Fruit fly (Drosophila melanogaster): ENCODE results near the gene CG3108.

CG3108 gene

DNA sequence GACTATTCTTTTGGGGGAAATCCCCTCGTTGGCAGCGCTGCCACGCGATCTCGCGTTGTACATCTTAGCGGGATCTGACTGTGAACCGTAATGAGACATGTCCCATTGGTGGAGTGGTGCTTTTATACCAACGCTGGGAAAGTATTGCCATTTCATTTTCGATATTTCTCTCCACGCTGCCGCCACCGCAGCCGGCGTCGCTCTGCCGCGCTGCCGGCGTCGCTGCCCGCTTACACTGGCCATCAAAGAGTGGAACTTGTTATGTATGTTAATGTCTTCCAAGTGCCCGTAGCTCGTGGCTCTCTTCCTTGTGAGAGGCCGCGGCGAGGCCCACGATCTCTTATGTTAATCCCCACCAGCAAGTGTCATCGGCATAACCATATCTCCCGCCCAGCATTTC, at the start of gene CG3108:
Gene CG3108 (minus strand): TSS at position 101 of the 400 bp plus-strand sequence.
- TF ChIP-seq CG13204 (GFP tag; optimal IDR thresholded peaks at IDR 0.05) (no peak), Snoo (tag; optimal IDR thresholded peaks at IDR 0.05) (no peak), Pif1B (GFP tag; optimal IDR thresholded peaks at IDR 0.05) (no peak), CG12605 (GFP tag; IDR thresholded peaks at IDR 0.05) (no peak), CG17806 (tag; optimal IDR thresholded peaks at IDR 0.05) (no peak), CG15710 (tag; optimal IDR thresholded peaks at IDR 0.05) (no peak), Ets98B (GFP tag; IDR thresholded peaks at IDR 0.05) (no peak), CG14655 (GFP tag; optimal IDR thresholded peaks at IDR 0.05) (no peak), CG34367 (tag; optimal IDR thresholded peaks at IDR 0.05) (no peak), fd96Ca (GFP tag; IDR thresholded peaks at IDR 0.05) (no peak), CG4496 (GFP tag; IDR thresholded peaks at IDR 0.05) (no peak), D1 (tag; optimal IDR thresholded peaks at IDR 0.05) (no peak), CG9948 (tag; optimal IDR thresholded peaks at IDR 0.05) (no peak), CG8159 (tag; optimal IDR thresholded peaks at IDR 0.05) (no peak), CG10348 (GFP tag; IDR thresholded peaks at IDR 0.05) (no peak)

DNA sequence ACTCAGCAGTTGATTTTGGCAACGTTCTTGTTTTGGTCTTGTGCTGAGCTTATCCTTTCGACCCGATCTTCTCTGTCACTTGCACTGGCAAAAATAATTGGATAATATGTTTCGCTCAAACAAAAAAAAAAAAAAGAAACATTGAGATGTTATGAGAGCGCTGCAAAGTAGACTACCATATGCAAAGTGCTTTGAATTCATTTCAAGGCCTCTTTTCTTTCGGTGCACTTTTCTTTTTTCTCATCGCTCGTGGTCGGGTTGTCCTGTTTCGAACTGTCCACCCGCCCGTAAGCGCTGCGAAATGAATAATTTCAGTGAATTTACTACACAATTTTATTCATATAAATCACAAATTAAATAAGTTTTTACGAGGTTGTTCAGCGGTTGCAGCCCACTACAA, 38.6 kb upstream of the CG3108 start:
- TF ChIP-seq Ets98B (GFP tag; IDR thresholded peaks at IDR 0.05) (no peak), CG8159 (tag; optimal IDR thresholded peaks at IDR 0.05) (no peak), Pif1B (GFP tag; optimal IDR thresholded peaks at IDR 0.05) (no peak), CG4496 (GFP tag; IDR thresholded peaks at IDR 0.05) (0 out of 3 replicates have a peak, but pooled peaks have one; percentile 15)

DNA sequence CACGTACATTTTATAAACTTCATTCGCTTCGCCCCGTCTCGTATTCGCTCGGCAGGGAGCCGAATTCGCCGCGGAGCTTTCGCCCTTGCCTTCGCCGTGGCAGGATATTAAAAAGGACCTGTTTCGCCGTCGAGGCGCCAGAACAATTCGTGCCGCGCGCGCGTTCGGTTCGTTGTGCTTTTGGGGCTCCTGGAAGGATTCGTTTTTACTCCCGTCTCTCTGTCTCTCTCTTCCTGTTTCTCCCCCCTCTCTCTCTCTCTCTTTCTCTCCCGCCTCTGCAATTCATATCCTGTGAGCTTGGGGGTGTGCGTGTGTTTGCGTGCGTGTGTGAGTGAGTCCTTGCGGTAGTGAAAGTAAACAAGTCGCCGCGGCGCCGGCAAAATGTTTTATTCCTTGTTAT, 37.0 kb upstream of the CG3108 start, which contains the start of gene CG15765:
Gene CG15765 (plus strand): TSS at position 132 of the 400 bp plus-strand sequence.
- TF ChIP-seq Pif1A (GFP tag; optimal IDR thresholded peaks at IDR 0.05) (no peak), CG13204 (GFP tag; optimal IDR thresholded peaks at IDR 0.05) (no peak), CG10348 (GFP tag; IDR thresholded peaks at IDR 0.05) (no peak), CG15710 (tag; optimal IDR thresholded peaks at IDR 0.05) (no peak), CG4496 (GFP tag; IDR thresholded peaks at IDR 0.05) (no peak), gl (tag; optimal IDR thresholded peaks at IDR 0.05) (no peak), Snoo (tag; optimal IDR thresholded peaks at IDR 0.05) (no peak), CG12605 (GFP tag; IDR thresholded peaks at IDR 0.05) (no peak), CG8159 (tag; optimal IDR thresholded peaks at IDR 0.05) (no peak), Ets98B (GFP tag; IDR thresholded peaks at IDR 0.05) (no peak)

DNA sequence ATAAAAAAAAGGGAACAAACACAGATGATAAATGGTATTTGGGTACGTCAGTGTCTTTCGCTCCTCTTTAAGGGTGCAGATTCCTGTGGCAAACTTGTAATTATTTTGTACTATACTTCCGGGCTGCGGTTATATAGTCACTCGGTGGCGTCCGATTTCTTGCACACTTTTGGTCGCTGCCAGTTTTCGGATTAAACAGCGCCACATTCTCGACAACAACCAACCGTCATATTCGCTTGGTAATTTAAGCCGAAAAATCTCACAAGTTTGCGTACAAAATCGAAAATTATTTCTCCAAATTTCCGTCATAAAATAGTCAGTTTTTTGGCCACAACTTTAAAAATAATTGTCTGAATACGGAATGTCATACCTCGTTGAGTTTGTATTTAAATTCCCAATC, 35.8 kb upstream of the CG3108 start:
- no peak for TF ChIP-seq CG14655 (GFP tag; optimal IDR thresholded peaks at IDR 0.05)
- no peak for TF ChIP-seq CG8301 (tag; optimal IDR thresholded peaks at IDR 0.05)
- no peak for TF ChIP-seq fd96Ca (GFP tag; IDR thresholded peaks at IDR 0.05)
- no peak for TF ChIP-seq Ets98B (GFP tag; IDR thresholded peaks at IDR 0.05)
- no peak for TF ChIP-seq Pif1B (GFP tag; optimal IDR thresholded peaks at IDR 0.05)
- no peak for TF ChIP-seq CG12605 (GFP tag; IDR thresholded peaks at IDR 0.05)
- TF ChIP-seq Pif1A (GFP tag; optimal IDR thresholded peaks at IDR 0.05), result no peak
- TF ChIP-seq rn (GFP tag; IDR thresholded peaks at IDR 0.05), result no peak
- no peak for TF ChIP-seq CG15710 (tag; optimal IDR thresholded peaks at IDR 0.05)
- no peak for TF ChIP-seq D1 (tag; optimal IDR thresholded peaks at IDR 0.05)
- no peak for TF ChIP-seq CG32121 (GFP tag; IDR thresholded peaks at IDR 0.05)
- no peak for TF ChIP-seq CG9948 (tag; optimal IDR thresholded peaks at IDR 0.05)
- no peak for TF ChIP-seq CG34367 (tag; optimal IDR thresholded peaks at IDR 0.05)
- TF ChIP-seq CG8159 (tag; optimal IDR thresholded peaks at IDR 0.05), result no peak
- TF ChIP-seq CG4496 (GFP tag; IDR thresholded peaks at IDR 0.05), result no peak
- TF ChIP-seq EcR (GFP tag; optimal IDR thresholded peaks at IDR 0.05), result no peak

DNA sequence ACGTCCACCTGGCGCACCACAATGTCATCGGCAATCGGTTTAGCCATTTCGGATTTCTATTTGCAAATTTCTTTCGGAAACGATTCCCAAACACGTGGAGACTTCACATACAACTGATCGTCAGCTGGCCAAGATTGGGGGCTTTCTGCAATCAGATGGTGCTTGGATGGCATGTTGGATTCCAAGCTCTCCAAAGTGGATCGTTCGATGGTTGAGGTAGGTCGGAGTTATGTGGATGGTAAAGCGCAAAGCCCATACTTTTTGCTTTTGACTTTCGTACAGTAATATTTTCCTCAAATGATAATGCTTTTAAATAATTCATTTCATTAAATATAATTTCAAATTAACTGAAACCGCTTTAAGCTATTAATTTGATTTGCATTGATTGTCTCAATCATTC, 34.3 kb upstream of the CG3108 start, which contains the start of gene AgmNAT:
Gene AgmNAT (minus strand): TSS at position 101 of the 400 bp plus-strand sequence.
- no peak for TF ChIP-seq rn (GFP tag; IDR thresholded peaks at IDR 0.05)
- no peak for TF ChIP-seq EcR (GFP tag; optimal IDR thresholded peaks at IDR 0.05)
- no peak for TF ChIP-seq CG4496 (GFP tag; IDR thresholded peaks at IDR 0.05)
- no peak for TF ChIP-seq CG8301 (tag; optimal IDR thresholded peaks at IDR 0.05)
- TF ChIP-seq Snoo (tag; optimal IDR thresholded peaks at IDR 0.05), result no peak
- TF ChIP-seq CG34367 (tag; optimal IDR thresholded peaks at IDR 0.05), result no peak
- TF ChIP-seq CG12605 (GFP tag; IDR thresholded peaks at IDR 0.05), result no peak
- TF ChIP-seq D1 (tag; optimal IDR thresholded peaks at IDR 0.05), result no peak
- TF ChIP-seq CG9948 (tag; optimal IDR thresholded peaks at IDR 0.05), result no peak
- TF ChIP-seq fd96Ca (GFP tag; IDR thresholded peaks at IDR 0.05), result no peak

DNA sequence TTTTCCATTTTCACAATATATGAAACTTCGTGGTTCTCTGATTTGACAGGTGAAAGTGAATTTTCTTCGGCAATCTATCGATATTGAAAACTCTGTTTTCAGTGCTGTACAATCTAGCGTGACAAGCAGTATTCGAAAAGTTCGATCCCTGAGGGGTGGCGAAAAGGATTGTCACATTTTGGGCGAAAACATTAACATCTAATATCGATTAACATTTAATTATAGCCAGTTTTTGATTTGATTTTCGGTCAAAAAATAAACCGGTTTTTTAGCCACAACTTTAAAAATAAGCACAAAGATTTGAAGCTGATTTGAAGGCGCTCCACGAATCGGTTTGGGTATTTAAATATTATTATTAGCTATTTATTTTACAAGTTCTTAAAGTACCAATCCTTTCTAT, 31.5 kb upstream of the CG3108 start, which contains the start of gene CG44329:
Gene CG44329 (minus strand): TSS at position 101 of the 400 bp plus-strand sequence.
- TF ChIP-seq gl (tag; optimal IDR thresholded peaks at IDR 0.05) (no peak), EcR (GFP tag; optimal IDR thresholded peaks at IDR 0.05) (no peak), CG34367 (tag; optimal IDR thresholded peaks at IDR 0.05) (no peak), CG9948 (tag; optimal IDR thresholded peaks at IDR 0.05) (no peak), CG12605 (GFP tag; IDR thresholded peaks at IDR 0.05) (no peak), Ets98B (GFP tag; IDR thresholded peaks at IDR 0.05) (no peak), CG13204 (GFP tag; optimal IDR thresholded peaks at IDR 0.05) (no peak)

DNA sequence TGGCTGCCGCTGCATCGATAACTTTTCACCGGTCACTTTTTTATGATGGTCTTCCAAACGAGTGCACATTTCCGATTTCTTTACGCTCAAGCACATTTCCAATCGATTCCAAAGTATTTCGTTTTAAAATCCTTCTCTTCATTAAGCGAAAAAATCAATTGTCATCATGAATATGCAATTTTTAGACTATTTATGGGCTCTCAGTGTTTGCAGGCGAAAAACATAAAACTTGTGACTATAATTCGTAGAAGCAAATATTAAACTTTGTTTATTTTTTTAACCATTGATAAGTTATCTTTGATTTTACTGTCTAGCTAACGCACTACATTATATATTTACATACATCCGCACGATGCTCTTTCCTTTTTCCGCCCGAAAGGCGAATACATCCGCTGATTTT, 27.2 kb upstream of the CG3108 start, which contains the start of gene Prosbeta2R1:
Gene Prosbeta2R1 (plus strand): TSS at position 301 of the 400 bp plus-strand sequence.
- TF ChIP-seq CG10348 (GFP tag; IDR thresholded peaks at IDR 0.05) (no peak), EcR (GFP tag; optimal IDR thresholded peaks at IDR 0.05) (no peak), CG17806 (tag; optimal IDR thresholded peaks at IDR 0.05) (no peak), Ets98B (GFP tag; IDR thresholded peaks at IDR 0.05) (no peak), Pif1A (GFP tag; optimal IDR thresholded peaks at IDR 0.05) (no peak), Pif1B (GFP tag; optimal IDR thresholded peaks at IDR 0.05) (no peak), CG12605 (GFP tag; IDR thresholded peaks at IDR 0.05) (no peak), CG8159 (tag; optimal IDR thresholded peaks at IDR 0.05) (no peak), CG14655 (GFP tag; optimal IDR thresholded peaks at IDR 0.05) (no peak), CG9948 (tag; optimal IDR thresholded peaks at IDR 0.05) (no peak), CG32121 (GFP tag; IDR thresholded peaks at IDR 0.05) (no peak), D1 (tag; optimal IDR thresholded peaks at IDR 0.05) (no peak), Snoo (tag; optimal IDR thresholded peaks at IDR 0.05) (no peak), CG4496 (GFP tag; IDR thresholded peaks at IDR 0.05) (no peak), CG15710 (tag; optimal IDR thresholded peaks at IDR 0.05) (no peak), fd96Ca (GFP tag; IDR thresholded peaks at IDR 0.05) (no peak), gl (tag; optimal IDR thresholded peaks at IDR 0.05) (no peak)

Data from whole organism, pupa.